Worm (Caenorhabditis elegans) whole organism, L4 larva: ENCODE data around the gene rha-2.

ENCODE experiments used
- D1046.2 ChIP-seq: fragments of 200-800 bp; sonication (Bioruptor generic); IDR thresholded peaks from 2 replicates; pipeline ENCODE4 v1.3.6; 2022; ENCODE audit warnings: missing genetic modification characterization, missing compliant biosample characterization
- F49E8.2 ChIP-seq: sonication (generic microtip); optimal IDR thresholded peaks from 2 replicates; lab custom pipeline; 2016; ENCODE audit warnings: missing compliant biosample characterization, mild to moderate bottlenecking, missing genetic modification characterization, borderline replicate concordance
- R02D3.7 ChIP-seq: fragments of 150-350 bp; sonication (generic microtip); optimal IDR thresholded peaks from 3 replicates; lab custom pipeline; 2014; ENCODE audit warnings: missing biosample characterization, missing genetic modification characterization
- T20F7.1 ChIP-seq: fragments of 200-800 bp; sonication (Bioruptor generic); optimal IDR thresholded peaks from 2 replicates; lab custom pipeline; 2018; ENCODE audit warnings: mild to moderate bottlenecking, missing genetic modification characterization, missing compliant biosample characterization
- T26A8.4 ChIP-seq: fragments of 200-800 bp; sonication (Bioruptor generic); IDR thresholded peaks from 2 replicates; pipeline ENCODE4 v1.3.6; 2022; ENCODE audit warnings: missing genetic modification characterization, missing compliant biosample characterization
- Y105C5A.15 ChIP-seq: fragments of 200-800 bp; sonication (Bioruptor generic); IDR thresholded peaks from 2 replicates; pipeline ENCODE4 v1.3.6; 2022; ENCODE audit warnings: missing genetic modification characterization, missing compliant biosample characterization
- Y48G9A.11 ChIP-seq: fragments of 200-800 bp; sonication (Bioruptor generic); IDR thresholded peaks from 2 replicates; pipeline ENCODE4 v1.3.6; 2022; ENCODE audit warnings: missing genetic modification reagents, missing genetic modification characterization, missing compliant biosample characterization
- Y5F2A.4 ChIP-seq: fragments of 200-800 bp; sonication (Bioruptor generic); optimal IDR thresholded peaks from 2 replicates; lab custom pipeline; 2018; ENCODE audit warnings: mild to moderate bottlenecking, missing genetic modification characterization, missing compliant biosample characterization
- Y75B8A.6 ChIP-seq: fragments of 200-800 bp; sonication (Bioruptor generic); IDR thresholded peaks from 2 replicates; pipeline ENCODE4 v1.3.6; 2022; ENCODE audit warnings: missing genetic modification reagents, missing genetic modification characterization, missing compliant biosample characterization
- aha-1 ChIP-seq: fragments of 150-350 bp; peaks from one replicate; lab custom pipeline; 2014; ENCODE audit warnings: missing biosample characterization, missing genetic modification characterization
- ceh-28 ChIP-seq: fragments of 150-350 bp; optimal IDR thresholded peaks from 2 replicates; lab custom pipeline; 2014; ENCODE audit warnings: missing biosample characterization, missing genetic modification reagents, missing genetic modification characterization
- ces-1 ChIP-seq: fragments of 150-350 bp; sonication (generic microtip); optimal IDR thresholded peaks from 4 replicates; lab custom pipeline; 2014; ENCODE audit warnings: missing biosample characterization, missing genetic modification reagents, missing genetic modification characterization
- daf-12 ChIP-seq: fragments of 150-350 bp; optimal IDR thresholded peaks from 2 replicates; lab custom pipeline; 2014; ENCODE audit warnings: missing biosample characterization, missing genetic modification reagents, missing genetic modification characterization
- daf-16 ChIP-seq, 3 experiments: sonication (generic microtip); optimal IDR thresholded peaks; 2 replicates each; lab custom pipeline; 2016 to 2017; ENCODE audit warnings: missing genetic modification characterization in 3 of 3, missing genetic modification reagents in 3 of 3, mild to moderate bottlenecking in 2 of 3, missing compliant biosample characterization in 2 of 3, missing biosample characterization in 1 of 3, moderate library complexity in 1 of 3
- dmd-6 ChIP-seq: fragments of 200-800 bp; sonication (Bioruptor generic); IDR thresholded peaks from 2 replicates; pipeline ENCODE4 v1.3.6; 2022; ENCODE audit warnings: missing genetic modification reagents, missing genetic modification characterization, missing compliant biosample characterization
- dmd-9 ChIP-seq: fragments of 200-800 bp; sonication (Bioruptor generic); IDR thresholded peaks from 2 replicates; pipeline ENCODE4 v1.3.6; 2022; ENCODE audit warnings: missing genetic modification reagents, missing genetic modification characterization, missing compliant biosample characterization
- dpl-1 ChIP-seq: fragments of 150-350 bp; optimal IDR thresholded peaks from 2 replicates; lab custom pipeline; 2014; ENCODE audit warnings: missing biosample characterization, missing genetic modification reagents, missing genetic modification characterization
- egl-43 ChIP-seq: fragments of 200-800 bp; sonication (Bioruptor generic); IDR thresholded peaks from 2 replicates; pipeline ENCODE4 v1.3.6; 2022; ENCODE audit warnings: missing genetic modification reagents, missing genetic modification characterization, missing compliant biosample characterization
- fkh-10 ChIP-seq: fragments of 150-350 bp; optimal IDR thresholded peaks from 2 replicates; lab custom pipeline; 2014; ENCODE audit warnings: missing biosample characterization, missing genetic modification reagents, missing genetic modification characterization
- hif-1 ChIP-seq, 2 experiments: sonication (generic microtip); optimal IDR thresholded peaks; 2 replicates each; lab custom pipeline; 2016 to 2017; ENCODE audit warnings: missing compliant biosample characterization in 2 of 2, missing genetic modification characterization in 2 of 2, missing genetic modification reagents in 2 of 2, missing genotype in 2 of 2, mild to moderate bottlenecking in 1 of 2
- hlh-30 ChIP-seq: sonication (generic microtip); optimal IDR thresholded peaks from 2 replicates; lab custom pipeline; 2017; ENCODE audit warnings: antibody characterized with exemption, mild to moderate bottlenecking, missing genetic modification characterization, missing compliant biosample characterization; ENCODE audit not compliant: insufficient read depth
- jun-1 ChIP-seq: fragments of 150-350 bp; optimal IDR thresholded peaks from 2 replicates; lab custom pipeline; 2014; ENCODE audit warnings: missing biosample characterization, missing genetic modification reagents, missing genetic modification characterization
- lin-1 ChIP-seq: fragments of 200-800 bp; sonication (Bioruptor generic); IDR thresholded peaks from 2 replicates; pipeline ENCODE4 v1.3.6; 2022; ENCODE audit warnings: missing genetic modification reagents, missing genetic modification characterization, missing compliant biosample characterization
- lin-15B ChIP-seq: fragments of 150-350 bp; sonication (generic microtip); optimal IDR thresholded peaks from 3 replicates; lab custom pipeline; 2014; ENCODE audit warnings: missing biosample characterization, missing genetic modification characterization
- lir-3 ChIP-seq: sonication (generic microtip); optimal IDR thresholded peaks from 2 replicates; lab custom pipeline; 2016; ENCODE audit warnings: mild to moderate bottlenecking, missing genetic modification characterization, missing compliant biosample characterization
- madf-5 ChIP-seq, 2 experiments: fragments of 200-800 bp; sonication (Bioruptor generic); IDR thresholded peaks; 2 replicates each; pipeline ENCODE4 v1.3.6; 2022; ENCODE audit warnings: missing compliant biosample characterization in 2 of 2, missing genetic modification characterization in 2 of 2
- madf-9 ChIP-seq: fragments of 200-800 bp; sonication (Bioruptor generic); conservative IDR thresholded peaks from 2 replicates; pipeline ENCODE4 v1.3.6; 2022; ENCODE audit warnings: missing genetic modification reagents, missing genetic modification characterization, missing compliant biosample characterization
- mdt-29 ChIP-seq: fragments of 200-800 bp; sonication (Bioruptor generic); IDR thresholded peaks from 2 replicates; pipeline ENCODE4 v1.3.6; 2022; ENCODE audit warnings: missing genetic modification reagents, missing genetic modification characterization, missing compliant biosample characterization
- mxl-2 ChIP-seq: fragments of 200-800 bp; sonication (Bioruptor generic); conservative IDR thresholded peaks from 2 replicates; pipeline ENCODE4 v1.3.6; 2022; ENCODE audit warnings: missing genetic modification reagents, missing genetic modification characterization, missing compliant biosample characterization
- mxl-3 ChIP-seq: fragments of 200-800 bp; sonication (Bioruptor generic); optimal IDR thresholded peaks from 2 replicates; lab custom pipeline; 2018; ENCODE audit warnings: mild to moderate bottlenecking, missing genetic modification characterization, missing compliant biosample characterization
- nhr-11 ChIP-seq: fragments of 150-350 bp; optimal IDR thresholded peaks from 2 replicates; lab custom pipeline; 2014; ENCODE audit warnings: missing biosample characterization, missing genetic modification characterization
- nhr-111 ChIP-seq: fragments of 200-800 bp; sonication (Bioruptor generic); optimal IDR thresholded peaks from 2 replicates; lab custom pipeline; 2018; ENCODE audit warnings: mild to moderate bottlenecking, missing genetic modification characterization, missing compliant biosample characterization
- nhr-237 ChIP-seq: sonication (generic microtip); optimal IDR thresholded peaks from 2 replicates; lab custom pipeline; 2017; ENCODE audit warnings: missing biosample characterization, missing genetic modification characterization
- nhr-28 ChIP-seq: fragments of 150-350 bp; optimal IDR thresholded peaks from 2 replicates; lab custom pipeline; 2014; ENCODE audit warnings: missing biosample characterization, missing genetic modification characterization
- nhr-41 ChIP-seq: fragments of 200-800 bp; sonication (Bioruptor generic); IDR thresholded peaks from 2 replicates; pipeline ENCODE4 v1.3.6; 2022; ENCODE audit warnings: missing genetic modification reagents, missing genetic modification characterization, missing compliant biosample characterization
- nhr-42 ChIP-seq: fragments of 200-800 bp; sonication (Bioruptor generic); IDR thresholded peaks from 2 replicates; pipeline ENCODE4 v1.3.6; 2022; ENCODE audit warnings: missing genetic modification characterization, missing compliant biosample characterization
- nhr-48 ChIP-seq: sonication (generic microtip); optimal IDR thresholded peaks from 2 replicates; lab custom pipeline; 2016; ENCODE audit warnings: mild to moderate bottlenecking, missing genetic modification characterization, missing compliant biosample characterization
- nhr-76 ChIP-seq: fragments of 150-350 bp; optimal IDR thresholded peaks from 2 replicates; lab custom pipeline; 2014; ENCODE audit warnings: missing biosample characterization, missing genetic modification characterization
- nhr-77 ChIP-seq: fragments of 150-350 bp; optimal IDR thresholded peaks from 2 replicates; lab custom pipeline; 2014; ENCODE audit warnings: missing biosample characterization, missing genetic modification characterization
- pha-4 ChIP-seq, 2 experiments: fragments of 150-350 bp in 1 of 2; fragments of 200-800 bp in 1 of 2; sonication (Bioruptor generic) in 1 of 2; IDR thresholded peaks in 1 of 2; optimal IDR thresholded peaks in 1 of 2; 2 replicates each; pipeline versions ENCODE4 v1.3.6 to Lab custom; 2014 to 2022; ENCODE audit warnings: missing genetic modification characterization in 2 of 2, missing genetic modification reagents in 2 of 2, missing biosample characterization in 1 of 2, missing compliant biosample characterization in 1 of 2
- sdz-12 ChIP-seq: fragments of 200-800 bp; sonication (Bioruptor generic); optimal IDR thresholded peaks from 2 replicates; lab custom pipeline; 2018; ENCODE audit warnings: mild to moderate bottlenecking, missing genetic modification characterization, missing compliant biosample characterization
- set-16 ChIP-seq: fragments of 200-800 bp; sonication (Bioruptor generic); IDR thresholded peaks from 2 replicates; pipeline ENCODE4 v1.3.6; 2022; ENCODE audit warnings: missing genetic modification reagents, missing genetic modification characterization, missing compliant biosample characterization
- snpc-4 ChIP-seq: fragments of 150-350 bp; optimal IDR thresholded peaks from 2 replicates; lab custom pipeline; 2014; ENCODE audit warnings: missing biosample characterization, missing genetic modification characterization
- unc-130 ChIP-seq: sonication (generic microtip); optimal IDR thresholded peaks from 2 replicates; lab custom pipeline; 2016; ENCODE audit warnings: missing genetic modification reagents, missing genetic modification characterization, missing compliant biosample characterization
- unc-39 ChIP-seq: sonication (generic microtip); optimal IDR thresholded peaks from 2 replicates; lab custom pipeline; 2017; ENCODE audit warnings: missing biosample characterization, missing genetic modification characterization
- ztf-7 ChIP-seq: fragments of 150-350 bp; optimal IDR thresholded peaks from 2 replicates; lab custom pipeline; 2014; ENCODE audit warnings: missing biosample characterization, missing genetic modification characterization

Gene rha-2

DNA sequence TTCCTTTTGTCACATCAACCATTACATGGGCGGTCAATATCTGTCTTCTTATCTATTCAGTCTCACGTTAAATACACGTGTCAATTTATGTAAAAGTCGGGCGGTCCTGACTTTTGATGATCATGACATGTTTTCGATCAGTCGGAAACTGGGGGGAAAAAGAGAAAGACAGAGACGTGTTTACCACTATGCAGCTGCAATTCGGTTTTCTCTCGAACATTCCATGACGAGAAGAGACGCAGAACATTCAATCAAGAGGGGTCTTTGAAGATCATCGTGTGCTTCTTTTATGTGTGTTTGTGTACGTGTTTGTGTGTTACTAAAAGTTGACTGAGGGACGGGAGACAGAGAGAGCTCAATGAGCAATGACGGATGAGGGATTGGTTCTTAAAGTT, 44.0 kb upstream of the rha-2 start (continued):
- TF ChIP-seq nhr-41 (GFP tag; lab: Robert Waterston, UW) (no peak), nhr-11 (tag; lab: Kevin White, UChicago) (peak; percentile 98), snpc-4 (tag; lab: Kevin White, UChicago) (no peak), ces-1 (GFP tag; lab: Kevin White, UChicago) (no peak), R02D3.7 (no peak), nhr-28 (tag; lab: Kevin White, UChicago) (peak; percentile 89), lin-15B (tag; lab: Kevin White, UChicago) (no peak), dpl-1 (GFP tag; lab: Kevin White, UChicago) (peak; percentile 58), Y48G9A.11 (GFP tag; lab: Robert Waterston, UW) (no peak), nhr-42 (GFP tag; lab: Robert Waterston, UW) (peak; percentile 60; the same call in 1 of the 2 replicates), sdz-12 (GFP tag; lab: Kevin White, UChicago) (no peak)
- TF ChIP-seq, all 104 proteins: peak for 53

ce11 chrIII:8657676-8658366, 43.5 kb upstream of the rha-2 start:
- TF ChIP-seq jun-1 (tag; lab: Kevin White, UChicago) (no peak), aha-1 (peak; percentile 97)

- TF ChIP-seq pha-4 (GFP tag; IDR thresholded peaks at IDR 0.05; lab: Robert Waterston, UW) (no peak), pha-4 (tag; optimal IDR thresholded peaks at IDR 0.05; lab: Kevin White, UChicago) (no peak), mdt-29 (GFP tag; lab: Robert Waterston, UW) (no peak), Y105C5A.15 (GFP tag; lab: Robert Waterston, UW) (no peak), mxl-2 (peak; percentile 87), T20F7.1 (GFP tag; lab: Kevin White, UChicago) (peak; percentile 44), unc-130 (no peak), nhr-111 (GFP tag; lab: Kevin White, UChicago) (no peak), set-16 (GFP tag; lab: Robert Waterston, UW) (no peak), nhr-77 (tag; lab: Kevin White, UChicago) (peak; percentile 65), aha-1 (peak; percentile 76), nhr-28 (tag; lab: Kevin White, UChicago) (peak; percentile 88), daf-12 (tag; lab: Kevin White, UChicago) (no peak), Y48G9A.11 (GFP tag; lab: Robert Waterston, UW) (no peak), madf-9 (GFP tag; lab: Robert Waterston, UW) (no peak), nhr-48 (tag; lab: Kevin White, UChicago) (peak; percentile 73), ceh-28 (tag; lab: Kevin White, UChicago) (no peak), Y75B8A.6 (GFP tag; lab: Robert Waterston, UW) (no peak), daf-16 (GFP tag; optimal IDR thresholded peaks at IDR 0.05; lab: Kevin White, UChicago) (peak in 1 of 2 experiments; percentile 49), daf-16 (tag; optimal IDR thresholded peaks at IDR 0.05; lab: Kevin White, UChicago) (peak; percentile 94), unc-39 (tag; lab: Kevin White, UChicago) (no peak), dmd-9 (GFP tag; lab: Robert Waterston, UW) (no peak), hlh-30 (tag; lab: Kevin White, UChicago) (peak; percentile 78), D1046.2 (no peak), fkh-10 (no peak), hif-1 (tag; optimal IDR thresholded peaks at IDR 0.05; lab: Kevin White, UChicago) (no peak), F49E8.2 (no peak), lir-3 (tag; lab: Kevin White, UChicago) (no peak), Y5F2A.4 (GFP tag; lab: Kevin White, UChicago) (no peak), mxl-3 (GFP tag; lab: Kevin White, UChicago) (peak; percentile 33), T26A8.4 (no peak), ztf-7 (tag; lab: Kevin White, UChicago) (no peak), lin-1 (GFP tag; lab: Robert Waterston, UW) (peak; percentile 33; the same call in 1 of the 2 replicates), egl-43 (no peak), dmd-6 (GFP tag; lab: Robert Waterston, UW) (peak; percentile 93), nhr-237 (tag; lab: Kevin White, UChicago) (no peak), nhr-76 (tag; lab: Kevin White, UChicago) (no peak), madf-5 (GFP tag; IDR thresholded peaks at IDR 0.05; lab: Robert Waterston, UW) (no peak), lin-15B (tag; lab: Kevin White, UChicago) (no peak)
Observed at ce11 chrIII:8656957-8657356, 42.6 kb upstream of the rha-2 start.
